Worm (Caenorhabditis elegans) whole organism, L1 larva: ENCODE measurements around the gene F37C12.10.

Experiments
- C34B4.2 ChIP-seq: sonication (generic microtip); optimal IDR thresholded peaks from 2 replicates; lab custom pipeline; 2017; ENCODE audit warnings: mild to moderate bottlenecking, missing genetic modification characterization, missing compliant biosample characterization
- aly-2 ChIP-seq: fragments of 150-350 bp; optimal IDR thresholded peaks from 2 replicates; lab custom pipeline; 2014; ENCODE audit warnings: missing biosample characterization, missing genetic modification characterization
- ama-1 ChIP-seq: fragments of 150-350 bp; optimal IDR thresholded peaks from 2 replicates; lab custom pipeline; 2014
- ceh-63 ChIP-seq: fragments of 200-800 bp; sonication (Bioruptor generic); optimal IDR thresholded peaks from 2 replicates; lab custom pipeline; 2018; ENCODE audit warnings: mild to moderate bottlenecking, missing genetic modification characterization, missing compliant biosample characterization
- ceh-8 ChIP-seq: fragments of 200-800 bp; sonication (Bioruptor generic); optimal IDR thresholded peaks from 2 replicates; lab custom pipeline; 2018; ENCODE audit warnings: mild to moderate bottlenecking, missing genetic modification characterization, moderate library complexity, missing compliant biosample characterization
- ceh-82 ChIP-seq, 3 experiments: fragments of 150-350 bp in 1 of 3; sonication (generic microtip) in 2 of 3; optimal IDR thresholded peaks; 2 replicates each; lab custom pipeline; 2014 to 2017; ENCODE audit warnings: missing biosample characterization in 3 of 3, missing genetic modification characterization in 3 of 3
- ces-1 ChIP-seq: fragments of 150-350 bp; optimal IDR thresholded peaks from 2 replicates; lab custom pipeline; 2014; ENCODE audit warnings: missing biosample characterization, missing genetic modification reagents, missing genetic modification characterization
- dpl-1 ChIP-seq, 3 experiments: fragments of 150-350 bp in 2 of 3; sonication (generic microtip) in 1 of 3; optimal IDR thresholded peaks; 2 replicates each; lab custom pipeline; 2014 to 2017; ENCODE audit warnings: missing biosample characterization in 3 of 3, missing genetic modification characterization in 3 of 3, missing genetic modification reagents in 3 of 3
- efl-1 ChIP-seq, 4 experiments: fragments of 150-350 bp; optimal IDR thresholded peaks in 3 of 4; peaks in 1 of 4; 1 replicate in 1 of 4; 2 replicates in 3 of 4; lab custom pipeline; 2014; ENCODE audit warnings: missing biosample characterization in 2 of 4, missing genetic modification characterization in 2 of 4, missing genetic modification reagents in 2 of 4
- elt-2 ChIP-seq: sonication (generic microtip); optimal IDR thresholded peaks from 2 replicates; lab custom pipeline; 2016; ENCODE audit warnings: missing genetic modification characterization, mild to moderate bottlenecking, inconsistent platforms, missing compliant biosample characterization, missing genetic modification reagents
- ets-5 ChIP-seq: fragments of 200-800 bp; sonication (Bioruptor generic); IDR thresholded peaks from 2 replicates; pipeline ENCODE4 v1.3.6; 2022; ENCODE audit warnings: missing genetic modification characterization, missing compliant biosample characterization
- fkh-10 ChIP-seq: sonication (generic microtip); optimal IDR thresholded peaks from 2 replicates; lab custom pipeline; 2017; ENCODE audit warnings: missing biosample characterization, missing genetic modification reagents, missing genetic modification characterization
- fkh-8 ChIP-seq: sonication (generic microtip); optimal IDR thresholded peaks from 2 replicates; lab custom pipeline; 2016; ENCODE audit warnings: mild to moderate bottlenecking, missing genetic modification characterization, missing compliant biosample characterization
- hlh-17 ChIP-seq: fragments of 200-800 bp; sonication (Bioruptor generic); optimal IDR thresholded peaks from 2 replicates; lab custom pipeline; 2018; ENCODE audit warnings: missing genetic modification characterization, mild to moderate bottlenecking, missing compliant biosample characterization, moderate library complexity, borderline replicate concordance
- hpl-2 ChIP-seq: fragments of 150-350 bp; optimal IDR thresholded peaks from 2 replicates; lab custom pipeline; 2014; ENCODE audit warnings: missing biosample characterization, missing genetic modification reagents, missing genetic modification characterization
- isw-1 ChIP-seq: fragments of 200-800 bp; sonication (Bioruptor generic); IDR thresholded peaks from 2 replicates; pipeline ENCODE4 v1.3.6; 2022; ENCODE audit warnings: missing genetic modification characterization, missing compliant biosample characterization
- lin-14 ChIP-seq: fragments of 200-800 bp; sonication (Bioruptor generic); optimal IDR thresholded peaks from 2 replicates; lab custom pipeline; 2018; ENCODE audit warnings: mild to moderate bottlenecking, missing genetic modification characterization, moderate library complexity, missing compliant biosample characterization
- lin-39 ChIP-seq: fragments of 150-350 bp; optimal IDR thresholded peaks from 2 replicates; lab custom pipeline; 2014; ENCODE audit warnings: missing biosample characterization, missing genetic modification reagents, missing genetic modification characterization
- lir-3 ChIP-seq: sonication (generic microtip); optimal IDR thresholded peaks from 2 replicates; lab custom pipeline; 2016; ENCODE audit warnings: mild to moderate bottlenecking, missing genetic modification characterization, moderate library complexity, missing compliant biosample characterization; ENCODE audit not compliant: poor library complexity
- lsy-2 ChIP-seq, 2 experiments: fragments of 150-350 bp; optimal IDR thresholded peaks; 2 replicates each; lab custom pipeline; 2014; ENCODE audit warnings: missing biosample characterization in 2 of 2, missing genetic modification characterization in 2 of 2
- mab-9 ChIP-seq: fragments of 200-800 bp; sonication (Bioruptor generic); IDR thresholded peaks from 2 replicates; pipeline ENCODE4 v1.3.6; 2022; ENCODE audit warnings: missing genetic modification reagents, missing genetic modification characterization, missing compliant biosample characterization
- mdl-1 ChIP-seq, 2 experiments: fragments of 150-350 bp; optimal IDR thresholded peaks; 2 replicates each; lab custom pipeline; 2014 to 2017; ENCODE audit warnings: missing biosample characterization in 2 of 2, missing genetic modification characterization in 2 of 2, inconsistent platforms in 1 of 2
- mef-2 ChIP-seq: fragments of 150-350 bp; optimal IDR thresholded peaks from 2 replicates; lab custom pipeline; 2014; ENCODE audit warnings: missing biosample characterization, missing genetic modification characterization
- nhr-12 ChIP-seq: sonication (generic microtip); optimal IDR thresholded peaks from 2 replicates; lab custom pipeline; 2017; ENCODE audit warnings: missing biosample characterization, missing genetic modification characterization
- nhr-237 ChIP-seq: fragments of 150-350 bp; optimal IDR thresholded peaks from 2 replicates; lab custom pipeline; 2014; ENCODE audit warnings: missing biosample characterization, missing genetic modification characterization
- nhr-47 ChIP-seq: sonication (generic microtip); optimal IDR thresholded peaks from 2 replicates; lab custom pipeline; 2016; ENCODE audit warnings: mild to moderate bottlenecking, missing genetic modification characterization, moderate library complexity, missing compliant biosample characterization
- nhr-71 ChIP-seq: sonication (generic microtip); optimal IDR thresholded peaks from 2 replicates; lab custom pipeline; 2016; ENCODE audit warnings: mild to moderate bottlenecking, missing genetic modification characterization, moderate library complexity, missing compliant biosample characterization
- nhr-76 ChIP-seq: sonication (generic microtip); optimal IDR thresholded peaks from 2 replicates; lab custom pipeline; 2017; ENCODE audit warnings: missing biosample characterization, missing genetic modification characterization
- nhr-84 ChIP-seq: sonication (generic microtip); optimal IDR thresholded peaks from 2 replicates; lab custom pipeline; 2017; ENCODE audit warnings: missing biosample characterization, missing genetic modification characterization
- nhr-85 ChIP-seq: sonication (generic microtip); peaks from one replicate; lab custom pipeline; 2016; ENCODE audit warnings: missing genetic modification characterization, inconsistent platforms, missing compliant biosample characterization
- nhr-90 ChIP-seq: sonication (generic microtip); optimal IDR thresholded peaks from 2 replicates; lab custom pipeline; 2016; ENCODE audit warnings: mild to moderate bottlenecking, missing genetic modification characterization, missing compliant biosample characterization; ENCODE audit not compliant: poor library complexity
- pag-3 ChIP-seq: sonication (generic microtip); optimal IDR thresholded peaks from 2 replicates; lab custom pipeline; 2017; ENCODE audit warnings: missing genetic modification characterization, mild to moderate bottlenecking, missing compliant biosample characterization, antibody characterized with exemption, borderline replicate concordance; ENCODE audit not compliant: insufficient read depth
- pqm-1 ChIP-seq: sonication (generic microtip); optimal IDR thresholded peaks from 3 replicates; lab custom pipeline; 2017; ENCODE audit warnings: missing biosample characterization, missing genetic modification characterization
- rnt-1 ChIP-seq: sonication (generic microtip); optimal IDR thresholded peaks from 2 replicates; lab custom pipeline; 2016; ENCODE audit warnings: mild to moderate bottlenecking, missing genetic modification characterization, moderate library complexity, missing compliant biosample characterization
- skn-1 ChIP-seq: fragments of 150-350 bp; optimal IDR thresholded peaks from 2 replicates; lab custom pipeline; 2014; ENCODE audit warnings: missing biosample characterization, missing genetic modification characterization
- snpc-4 ChIP-seq: fragments of 150-350 bp; optimal IDR thresholded peaks from 2 replicates; lab custom pipeline; 2014; ENCODE audit warnings: missing biosample characterization, missing genetic modification characterization
- snu-23 ChIP-seq: sonication (generic microtip); optimal IDR thresholded peaks from 2 replicates; lab custom pipeline; 2016; ENCODE audit warnings: missing genetic modification characterization, missing compliant biosample characterization
- sox-4 ChIP-seq: sonication (generic microtip); optimal IDR thresholded peaks from 2 replicates; lab custom pipeline; 2016; ENCODE audit warnings: missing genetic modification characterization, missing compliant biosample characterization
- sptf-1 ChIP-seq: fragments of 150-350 bp; optimal IDR thresholded peaks from 2 replicates; lab custom pipeline; 2014; ENCODE audit warnings: missing biosample characterization, missing genetic modification characterization
- sup-37 ChIP-seq: fragments of 200-800 bp; sonication (Bioruptor generic); optimal IDR thresholded peaks from 2 replicates; lab custom pipeline; 2018; ENCODE audit warnings: mild to moderate bottlenecking, missing genetic modification characterization, missing compliant biosample characterization
- swsn-7 ChIP-seq: sonication (generic microtip); optimal IDR thresholded peaks from 2 replicates; lab custom pipeline; 2016; ENCODE audit warnings: missing genetic modification characterization, missing compliant biosample characterization
- unc-62 ChIP-seq: fragments of 150-350 bp; optimal IDR thresholded peaks from 2 replicates; lab custom pipeline; 2014; ENCODE audit warnings: missing biosample characterization, missing genetic modification reagents, missing genetic modification characterization
- unc-86 ChIP-seq: sonication (generic microtip); optimal IDR thresholded peaks from 2 replicates; lab custom pipeline; 2016; ENCODE audit warnings: missing genetic modification characterization, missing compliant biosample characterization
- unc-98 ChIP-seq: fragments of 200-800 bp; sonication (Bioruptor generic); IDR thresholded peaks from 2 replicates; pipeline ENCODE4 v1.3.6; 2022; ENCODE audit warnings: missing genetic modification characterization, missing compliant biosample characterization
- vab-15 ChIP-seq: sonication (generic microtip); optimal IDR thresholded peaks from 2 replicates; lab custom pipeline; 2017; ENCODE audit warnings: missing genotype, mild to moderate bottlenecking, missing genetic modification characterization, missing compliant biosample characterization
- xbp-1 ChIP-seq: sonication (generic microtip); optimal IDR thresholded peaks from 2 replicates; lab custom pipeline; 2016; ENCODE audit warnings: missing genetic modification characterization, missing compliant biosample characterization
- zag-1 ChIP-seq: fragments of 150-350 bp; optimal IDR thresholded peaks from 2 replicates; lab custom pipeline; 2014; ENCODE audit warnings: missing biosample characterization, missing genetic modification characterization
- ztf-11 ChIP-seq, 2 experiments: sonication (generic microtip); optimal IDR thresholded peaks; 2 replicates each; lab custom pipeline; 2016 to 2017; ENCODE audit warnings: missing genetic modification characterization in 2 of 2, missing biosample characterization in 1 of 2, missing compliant biosample characterization in 1 of 2

The F37C12.10 gene

ce11 chrIII:7179538-7180301, 8.5 kb downstream of the F37C12.10 start, which contains the start of the genes rps-14 and rpl-36 (continued):
- no peak for TF ChIP-seq nhr-12 (tag; lab: Kevin White, UChicago)
- TF ChIP-seq rnt-1 = peak; percentile 90
- peak; percentile 59 for TF ChIP-seq mab-9
- no peak for TF ChIP-seq sup-37 (GFP tag; lab: Kevin White, UChicago)
- TF ChIP-seq ces-1 (GFP tag; lab: Kevin White, UChicago) = no peak
- TF ChIP-seq isw-1 = peak; percentile 94
- TF ChIP-seq C34B4.2 (tag; lab: Kevin White, UChicago) = no peak
- no peak for TF ChIP-seq unc-98
- no peak for TF ChIP-seq pag-3 (tag; lab: Kevin White, UChicago)
- TF ChIP-seq ceh-63 (GFP tag; lab: Kevin White, UChicago) = no peak
- TF ChIP-seq lsy-2 (tag; optimal IDR thresholded peaks at IDR 0.05; lab: Kevin White, UChicago) = peak; percentile 95 to 96
- peak; percentile 59 for TF ChIP-seq sox-4 (tag; lab: Kevin White, UChicago)
- TF ChIP-seq ets-5 (GFP tag; lab: Robert Waterston, UW) = no peak
- TF ChIP-seq ama-1 (lab: Kevin White, UChicago) = peak; percentile 30
- peak; percentile 95 for TF ChIP-seq snu-23
- peak in 1 of 2 experiments; percentile 75 for TF ChIP-seq ztf-11 (tag; optimal IDR thresholded peaks at IDR 0.05; lab: Kevin White, UChicago)
- TF ChIP-seq hpl-2 (GFP tag; lab: Kevin White, UChicago) = peak; percentile 78
- no peak for TF ChIP-seq nhr-76 (tag; lab: Kevin White, UChicago)
- TF ChIP-seq hlh-17 (GFP tag; lab: Kevin White, UChicago) = no peak
- peak; percentile 51 for TF ChIP-seq zag-1 (tag; lab: Kevin White, UChicago)
- TF ChIP-seq nhr-84 (tag; lab: Kevin White, UChicago) = no peak
- peak; percentile 92 for TF ChIP-seq swsn-7
- peak; percentile 27 for TF ChIP-seq mef-2
- TF ChIP-seq vab-15 = peak; percentile 5
- peak; percentile 74 for TF ChIP-seq nhr-237 (tag; lab: Kevin White, UChicago)
- peak; percentile 80 for TF ChIP-seq unc-86
- TF ChIP-seq dpl-1 (GFP tag; optimal IDR thresholded peaks at IDR 0.05; lab: Kevin White, UChicago) = peak; percentile 83 to 86 (median 86)
- peak; percentile 92 for TF ChIP-seq lin-14 (GFP tag; lab: Kevin White, UChicago)
- TF ChIP-seq pqm-1 (tag; lab: Kevin White, UChicago) = no peak
- peak; percentile 62 for TF ChIP-seq lin-39 (tag; lab: Kevin White, UChicago)
- peak; percentile 88 for TF ChIP-seq fkh-8 (tag; lab: Kevin White, UChicago)
- TF ChIP-seq nhr-90 (tag; lab: Kevin White, UChicago) = peak; percentile 92
- peak; percentile 94 for TF ChIP-seq xbp-1 (tag; lab: Kevin White, UChicago)
- TF ChIP-seq, all 84 proteins: peak for 63

- TF ChIP-seq hlh-17 (GFP tag; lab: Kevin White, UChicago) = no peak
- TF ChIP-seq elt-2 (tag; lab: Kevin White, UChicago) = no peak
- TF ChIP-seq pqm-1 (tag; lab: Kevin White, UChicago) = no peak
- no peak for TF ChIP-seq mdl-1 (tag; optimal IDR thresholded peaks at IDR 0.05; lab: Kevin White, UChicago)
- TF ChIP-seq skn-1 (tag; lab: Kevin White, UChicago) = no peak
- TF ChIP-seq sup-37 (GFP tag; lab: Kevin White, UChicago) = no peak
- no peak for TF ChIP-seq efl-1 (optimal IDR thresholded peaks at IDR 0.05; lab: Kevin White, UChicago)
- TF ChIP-seq efl-1 (GFP tag; optimal IDR thresholded peaks at IDR 0.05 in 1 of 2; lab: Kevin White, UChicago) = peak in 1 of 2 experiments; percentile 85
- no peak for TF ChIP-seq unc-62 (GFP tag; lab: Kevin White, UChicago)
- TF ChIP-seq ceh-63 (GFP tag; lab: Kevin White, UChicago) = no peak
- TF ChIP-seq ceh-82 (tag; optimal IDR thresholded peaks at IDR 0.05; lab: Kevin White, UChicago) = no peak
- TF ChIP-seq C34B4.2 (tag; lab: Kevin White, UChicago) = no peak
- no peak for TF ChIP-seq snpc-4 (tag; lab: Kevin White, UChicago)
- no peak for TF ChIP-seq mef-2
- no peak for TF ChIP-seq nhr-47
- TF ChIP-seq nhr-85 (tag; lab: Kevin White, UChicago) = peak; percentile 46
- TF ChIP-seq nhr-71 (tag; lab: Kevin White, UChicago) = no peak
- no peak for TF ChIP-seq ets-5 (GFP tag; lab: Robert Waterston, UW)
- TF ChIP-seq lsy-2 (tag; optimal IDR thresholded peaks at IDR 0.05; lab: Kevin White, UChicago) = peak in 1 of 2 experiments; percentile 14
- no peak for TF ChIP-seq aly-2 (tag; lab: Kevin White, UChicago)
- no peak for TF ChIP-seq fkh-8 (tag; lab: Kevin White, UChicago)
- TF ChIP-seq lin-39 (tag; lab: Kevin White, UChicago) = no peak
- TF ChIP-seq sptf-1 (tag; lab: Kevin White, UChicago) = no peak
- TF ChIP-seq lir-3 (tag; lab: Kevin White, UChicago) = no peak
- no peak for TF ChIP-seq ceh-8 (GFP tag; lab: Kevin White, UChicago)
- TF ChIP-seq fkh-10 (GFP tag; lab: Kevin White, UChicago) = no peak
Measured at ce11 chrIII:7178497-7178896, 9.7 kb downstream of the F37C12.10 start.
